Fruit fly (Drosophila melanogaster) whole organism, prepupa: ENCODE measurements around the gene msd5.
A peak's percentile ranks its signal among the peaks of the same experiment; 100 is the strongest.

Source experiments
- CG11762 ChIP-seq: fragments of 200-800 bp; sonication (Bioruptor generic); optimal IDR thresholded peaks from 3 replicates; lab custom pipeline; 2016; ENCODE audit warnings: missing biosample characterization, missing genetic modification characterization; ENCODE audit not compliant: insufficient read depth
- CG1621 ChIP-seq: fragments of 200-800 bp; sonication (Bioruptor generic); optimal IDR thresholded peaks from 3 replicates; lab custom pipeline; 2018; ENCODE audit warnings: missing biosample characterization, mild to moderate bottlenecking, missing genetic modification characterization
- CG16779 ChIP-seq: fragments of 200-800 bp; sonication (Bioruptor generic); optimal IDR thresholded peaks from 3 replicates; lab custom pipeline; 2017; ENCODE audit warnings: missing biosample characterization, mild to moderate bottlenecking, missing genetic modification characterization
- CG32006 ChIP-seq: fragments of 200-800 bp; sonication (Bioruptor generic); optimal IDR thresholded peaks from 3 replicates; lab custom pipeline; 2017; ENCODE audit warnings: missing biosample characterization, mild to moderate bottlenecking, missing genetic modification characterization
- CG6792 ChIP-seq: fragments of 200-800 bp; sonication (Bioruptor generic); optimal IDR thresholded peaks from 3 replicates; lab custom pipeline; 2016; ENCODE audit warnings: missing biosample characterization, missing genetic modification characterization
- dac ChIP-seq: fragments of 200-800 bp; sonication (Bioruptor generic); optimal IDR thresholded peaks from 2 replicates; lab custom pipeline; 2017; ENCODE audit warnings: missing biosample characterization, mild to moderate bottlenecking, missing genetic modification characterization

DNA sequence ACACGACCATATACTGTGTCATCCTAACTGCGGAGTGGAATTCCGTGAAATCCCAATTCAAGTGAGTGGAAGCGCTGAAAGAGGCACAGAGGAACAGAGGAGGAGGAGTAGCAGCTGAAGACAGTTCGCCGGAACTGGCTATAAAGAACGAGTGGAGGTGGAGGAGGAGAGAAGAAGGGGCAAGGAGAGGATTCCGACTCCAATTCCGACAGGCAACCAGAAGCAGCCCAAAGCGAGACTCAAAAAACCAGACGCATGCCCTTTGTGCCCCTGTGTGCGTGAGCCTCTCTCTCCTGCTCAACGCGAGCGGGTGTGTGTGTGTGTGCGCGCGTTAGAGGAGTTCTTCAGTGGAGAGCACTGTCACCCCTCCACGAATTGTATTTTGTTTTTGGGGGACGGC is 16.5 kb upstream of the msd5 start:
- TF ChIP-seq dac (GFP tag; lab: Kevin White, UChicago), result no peak
- TF ChIP-seq CG1621, result peak; percentile 64
- no peak for TF ChIP-seq CG6792
- TF ChIP-seq CG11762 (GFP tag; lab: Kevin White, UChicago), result no peak
- no peak for TF ChIP-seq CG16779 (tag; lab: Kevin White, UChicago)
- no peak for TF ChIP-seq CG32006 (GFP tag; lab: Kevin White, UChicago)
